Fruit fly (Drosophila melanogaster): Measurements from ENCODE around the gene CG3345.

dm6 chr2L:219441-220033, 49.4 kb upstream of the CG3345 start:
- TF ChIP-seq Gug (GFP tag; IDR thresholded peaks at IDR 0.05) (no peak), CG8281 (tag; optimal IDR thresholded peaks at IDR 0.05) (no peak), Mrtf (GFP tag; IDR thresholded peaks at IDR 0.05) (no peak), Nf-YC (tag; optimal IDR thresholded peaks at IDR 0.05) (no peak), CG7271 (tag; optimal IDR thresholded peaks at IDR 0.05) (no peak), Fer1 (GFP tag; optimal IDR thresholded peaks at IDR 0.05) (no peak), D19B (GFP tag; optimal IDR thresholded peaks at IDR 0.05) (no peak), Meics (GFP tag; optimal IDR thresholded peaks at IDR 0.05) (no peak), CG4730 (GFP tag; IDR thresholded peaks at IDR 0.05) (no peak), zfh2 (GFP tag; optimal IDR thresholded peaks at IDR 0.05) (no peak), Drgx (GFP tag; IDR thresholded peaks at IDR 0.05) (no peak), CG3838 (GFP tag; optimal IDR thresholded peaks at IDR 0.05) (no peak), tio (GFP tag; optimal IDR thresholded peaks at IDR 0.05) (no peak), ATbp (GFP tag; optimal IDR thresholded peaks at IDR 0.05) (no peak)
